Worm (Caenorhabditis elegans) whole organism, young adult: ENCODE results near the gene K11H3.5.
A peak's percentile ranks its signal among the peaks of the same experiment; 100 is the strongest.

Source experiments
- B0035.1 ChIP-seq: sonication (generic microtip); optimal IDR thresholded peaks from 2 replicates; lab custom pipeline; 2016; ENCODE audit warnings: missing genetic modification characterization, mild to moderate bottlenecking, missing compliant biosample characterization, missing genotype, missing genetic modification reagents
- B0336.3 ChIP-seq: fragments of 200-800 bp; sonication (Bioruptor generic); IDR thresholded peaks from 2 replicates; pipeline ENCODE4 v1.3.6; 2022; ENCODE audit warnings: missing genetic modification characterization, missing compliant biosample characterization
- F22D6.2 ChIP-seq: sonication (generic microtip); optimal IDR thresholded peaks from 2 replicates; lab custom pipeline; 2016; ENCODE audit warnings: mild to moderate bottlenecking, missing genetic modification characterization, missing compliant biosample characterization
- F23B12.7 ChIP-seq: sonication (generic microtip); optimal IDR thresholded peaks from 2 replicates; lab custom pipeline; 2017; ENCODE audit warnings: missing genetic modification characterization, mild to moderate bottlenecking, missing compliant biosample characterization, antibody characterized with exemption, moderate library complexity; ENCODE audit not compliant: insufficient read depth
- F37B4.10 ChIP-seq: fragments of 200-800 bp; sonication (Bioruptor generic); IDR thresholded peaks from 2 replicates; pipeline ENCODE4 v1.3.6; 2022; ENCODE audit warnings: missing genetic modification characterization, missing compliant biosample characterization
- F49E8.2 ChIP-seq: sonication (generic microtip); optimal IDR thresholded peaks from 3 replicates; lab custom pipeline; 2017; ENCODE audit warnings: missing genetic modification characterization, mild to moderate bottlenecking, missing compliant biosample characterization, antibody characterized with exemption, moderate library complexity; ENCODE audit not compliant: insufficient read depth
- F52B5.7 ChIP-seq: sonication (generic microtip); optimal IDR thresholded peaks from 2 replicates; lab custom pipeline; 2016; ENCODE audit warnings: mild to moderate bottlenecking, missing genetic modification characterization, missing compliant biosample characterization
- F55B11.4 ChIP-seq: sonication (generic microtip); optimal IDR thresholded peaks from 2 replicates; lab custom pipeline; 2016; ENCODE audit warnings: missing compliant biosample characterization, missing genetic modification characterization, borderline replicate concordance; ENCODE audit not compliant: insufficient read depth
- F57C9.4 ChIP-seq: sonication (generic microtip); optimal IDR thresholded peaks from 2 replicates; lab custom pipeline; 2017; ENCODE audit warnings: mild to moderate bottlenecking, missing genetic modification characterization, missing compliant biosample characterization
- K12H6.12 ChIP-seq: fragments of 200-800 bp; sonication (Bioruptor generic); optimal IDR thresholded peaks from 2 replicates; lab custom pipeline; 2018; ENCODE audit warnings: mild to moderate bottlenecking, missing genetic modification characterization, missing compliant biosample characterization
- T26A5.8 ChIP-seq: sonication (generic microtip); optimal IDR thresholded peaks from 2 replicates; lab custom pipeline; 2016; ENCODE audit warnings: missing genetic modification characterization, missing compliant biosample characterization
- Y53F4B.3 ChIP-seq: fragments of 200-800 bp; sonication (Bioruptor generic); IDR thresholded peaks from 2 replicates; pipeline ENCODE4 v1.3.6; 2022; ENCODE audit warnings: missing genetic modification reagents, missing genetic modification characterization, missing compliant biosample characterization
- Y79H2A.3 ChIP-seq: fragments of 200-800 bp; sonication (Bioruptor generic); conservative IDR thresholded peaks from 2 replicates; pipeline ENCODE4 v1.3.6; 2022; ENCODE audit warnings: missing genetic modification reagents, missing genetic modification characterization, missing compliant biosample characterization
- Y95B8A.8 ChIP-seq: fragments of 200-800 bp; sonication (Bioruptor generic); IDR thresholded peaks from 2 replicates; pipeline ENCODE4 v1.3.6; 2022; ENCODE audit warnings: missing genetic modification reagents, missing genetic modification characterization, missing compliant biosample characterization
- aptf-3 ChIP-seq: fragments of 200-800 bp; sonication (Bioruptor generic); IDR thresholded peaks from 2 replicates; pipeline ENCODE4 v1.3.6; 2022; ENCODE audit warnings: missing genetic modification characterization, missing compliant biosample characterization
- atf-7 ChIP-seq: sonication (generic microtip); optimal IDR thresholded peaks from 2 replicates; lab custom pipeline; 2017; ENCODE audit warnings: mild to moderate bottlenecking, missing genetic modification characterization, missing compliant biosample characterization
- athp-1 ChIP-seq: sonication (generic microtip); optimal IDR thresholded peaks from 2 replicates; lab custom pipeline; 2017; ENCODE audit warnings: mild to moderate bottlenecking, missing genetic modification characterization, missing compliant biosample characterization
- attf-3 ChIP-seq: fragments of 200-800 bp; sonication (Bioruptor generic); conservative IDR thresholded peaks from 2 replicates; pipeline ENCODE4 v1.3.6; 2022; ENCODE audit warnings: missing genetic modification reagents, missing genetic modification characterization, missing compliant biosample characterization
- attf-6 ChIP-seq: fragments of 200-800 bp; sonication (Bioruptor generic); IDR thresholded peaks from 2 replicates; pipeline ENCODE4 v1.3.6; 2022; ENCODE audit warnings: missing genetic modification reagents, missing genetic modification characterization, missing compliant biosample characterization
- bed-1 ChIP-seq: fragments of 200-800 bp; sonication (Bioruptor generic); IDR thresholded peaks from 2 replicates; pipeline ENCODE4 v1.3.6; 2022; ENCODE audit warnings: missing genetic modification reagents, missing genetic modification characterization, missing compliant biosample characterization
- ceh-100 ChIP-seq: fragments of 200-800 bp; sonication (Bioruptor generic); IDR thresholded peaks from 2 replicates; pipeline ENCODE4 v1.3.6; 2022; ENCODE audit warnings: missing genetic modification reagents, missing genetic modification characterization, missing compliant biosample characterization
- ceh-58 ChIP-seq: fragments of 200-800 bp; sonication (Bioruptor generic); IDR thresholded peaks from 2 replicates; pipeline ENCODE4 v1.3.6; 2022; ENCODE audit warnings: missing genetic modification characterization, missing compliant biosample characterization
- ceh-79 ChIP-seq: sonication (generic microtip); optimal IDR thresholded peaks from 2 replicates; lab custom pipeline; 2017; ENCODE audit warnings: mild to moderate bottlenecking, missing genetic modification characterization, missing compliant biosample characterization
- die-1 ChIP-seq: sonication (generic microtip); optimal IDR thresholded peaks from 2 replicates; lab custom pipeline; 2016; ENCODE audit warnings: missing genotype, mild to moderate bottlenecking, missing genetic modification characterization, missing compliant biosample characterization
- dpff-1 ChIP-seq: sonication (generic microtip); optimal IDR thresholded peaks from 2 replicates; lab custom pipeline; 2017; ENCODE audit warnings: mild to moderate bottlenecking, missing genetic modification characterization, missing compliant biosample characterization
- egrh-3 ChIP-seq: fragments of 200-800 bp; sonication (Bioruptor generic); IDR thresholded peaks from 2 replicates; pipeline ENCODE4 v1.3.6; 2022; ENCODE audit warnings: missing genetic modification reagents, missing genetic modification characterization, missing compliant biosample characterization
- ets-4 ChIP-seq: fragments of 200-800 bp; sonication (Bioruptor generic); optimal IDR thresholded peaks from 2 replicates; lab custom pipeline; 2018; ENCODE audit warnings: mild to moderate bottlenecking, missing genetic modification characterization, missing compliant biosample characterization
- gei-17 ChIP-seq: fragments of 200-800 bp; sonication (Bioruptor generic); optimal IDR thresholded peaks from 2 replicates; lab custom pipeline; 2018; ENCODE audit warnings: mild to moderate bottlenecking, missing genetic modification characterization, missing compliant biosample characterization
- hlh-26 ChIP-seq: fragments of 200-800 bp; sonication (Bioruptor generic); conservative IDR thresholded peaks from 2 replicates; pipeline ENCODE4 v1.3.6; 2022; ENCODE audit warnings: missing genetic modification reagents, missing genetic modification characterization, missing compliant biosample characterization
- hmg-1.2 ChIP-seq: fragments of 200-800 bp; sonication (Bioruptor generic); IDR thresholded peaks from 2 replicates; pipeline ENCODE4 v1.3.6; 2022; ENCODE audit warnings: missing genetic modification reagents, missing genetic modification characterization, missing compliant biosample characterization
- let-607 ChIP-seq, 2 experiments: fragments of 200-800 bp in 1 of 2; sonication (Bioruptor generic) in 1 of 2; sonication (generic microtip) in 1 of 2; optimal IDR thresholded peaks; 2 replicates each; lab custom pipeline; 2016 to 2018; ENCODE audit warnings: mild to moderate bottlenecking in 2 of 2, missing compliant biosample characterization in 2 of 2, missing genetic modification characterization in 2 of 2, moderate library complexity in 2 of 2, missing genotype in 1 of 2
- lin-26 ChIP-seq: fragments of 200-800 bp; sonication (Bioruptor generic); IDR thresholded peaks from 2 replicates; pipeline ENCODE4 v1.3.6; 2022; ENCODE audit warnings: missing genetic modification reagents, missing genetic modification characterization, missing compliant biosample characterization
- lsy-27 ChIP-seq: sonication (generic microtip); optimal IDR thresholded peaks from 2 replicates; lab custom pipeline; 2017; ENCODE audit warnings: missing genetic modification characterization, mild to moderate bottlenecking, missing compliant biosample characterization, antibody characterized with exemption, missing genotype, borderline replicate concordance; ENCODE audit not compliant: insufficient read depth
- mcd-1 ChIP-seq: fragments of 200-800 bp; sonication (Bioruptor generic); IDR thresholded peaks from 2 replicates; pipeline ENCODE4 v1.3.6; 2022; ENCODE audit warnings: missing genetic modification reagents, missing genetic modification characterization, missing compliant biosample characterization
- mes-4 ChIP-seq: sonication (generic microtip); optimal IDR thresholded peaks from 2 replicates; lab custom pipeline; 2016; ENCODE audit warnings: missing genotype, missing genetic modification characterization, missing compliant biosample characterization
- mxl-1 ChIP-seq: sonication (generic microtip); optimal IDR thresholded peaks from 2 replicates; lab custom pipeline; 2016; ENCODE audit warnings: missing genetic modification characterization, missing compliant biosample characterization
- nfya-2 ChIP-seq: fragments of 200-800 bp; sonication (Bioruptor generic); IDR thresholded peaks from 2 replicates; pipeline ENCODE4 v1.3.6; 2022; ENCODE audit warnings: missing genetic modification reagents, missing genetic modification characterization, missing compliant biosample characterization
- nhr-179 ChIP-seq: sonication (generic microtip); optimal IDR thresholded peaks from 2 replicates; lab custom pipeline; 2016; ENCODE audit warnings: mild to moderate bottlenecking, missing genetic modification characterization, missing compliant biosample characterization
- pbrm-1 ChIP-seq: fragments of 200-800 bp; sonication (Bioruptor generic); IDR thresholded peaks from 2 replicates; pipeline ENCODE4 v1.3.6; 2022; ENCODE audit warnings: missing genetic modification reagents, missing genetic modification characterization, missing compliant biosample characterization
- snpc-4 ChIP-seq, 5 experiments: fragments of 150-350 bp in 1 of 5; sonication (generic microtip) in 4 of 5; optimal IDR thresholded peaks; 2 replicates each; lab custom pipeline; 2014 to 2018; ENCODE audit warnings: missing genetic modification characterization in 5 of 5, missing biosample characterization in 3 of 5, antibody characterized with exemption in 2 of 5, mild to moderate bottlenecking in 2 of 5, missing compliant biosample characterization in 2 of 5, missing genotype in 2 of 5, moderate library complexity in 2 of 5, missing genetic modification reagents in 1 of 5
- tbx-9 ChIP-seq: sonication (generic microtip); optimal IDR thresholded peaks from 2 replicates; lab custom pipeline; 2016; ENCODE audit warnings: borderline replicate concordance, missing genetic modification characterization, inconsistent platforms, missing compliant biosample characterization
- ztf-18 ChIP-seq: sonication (generic microtip); optimal IDR thresholded peaks from 2 replicates; lab custom pipeline; 2016; ENCODE audit warnings: missing genotype, mild to moderate bottlenecking, missing genetic modification characterization, missing compliant biosample characterization
- ztf-26 ChIP-seq: sonication (generic microtip); optimal IDR thresholded peaks from 2 replicates; lab custom pipeline; 2017; ENCODE audit warnings: missing genetic modification characterization, missing compliant biosample characterization
- ztf-3 ChIP-seq: fragments of 200-800 bp; sonication (Bioruptor generic); optimal IDR thresholded peaks from 2 replicates; lab custom pipeline; 2018; ENCODE audit warnings: mild to moderate bottlenecking, missing genetic modification characterization, missing compliant biosample characterization
- ztf-6 ChIP-seq: fragments of 200-800 bp; sonication (Bioruptor generic); IDR thresholded peaks from 2 replicates; pipeline ENCODE4 v1.3.6; 2022; ENCODE audit warnings: missing genetic modification reagents, missing genetic modification characterization, missing compliant biosample characterization

Gene K11H3.5

DNA sequence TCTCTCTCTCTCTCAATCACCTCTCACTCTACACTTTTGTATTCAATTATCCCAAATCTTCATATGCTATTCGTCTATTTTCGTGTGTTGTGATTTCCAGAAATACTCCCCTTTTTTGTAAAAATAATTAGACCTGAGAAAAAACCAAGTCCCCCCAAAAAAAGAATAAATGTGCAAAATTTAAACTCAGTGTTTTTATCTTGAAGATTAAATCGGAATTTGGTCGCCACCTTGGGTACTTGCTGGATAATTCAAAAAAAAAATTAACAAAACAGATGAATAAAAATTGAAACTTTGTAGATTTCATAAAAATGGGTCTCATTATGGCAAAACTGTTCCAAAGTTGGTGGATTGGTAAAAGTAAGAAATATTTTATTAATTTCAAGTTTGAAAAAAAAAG, 20.6 kb upstream of the K11H3.5 start, which contains the start of gene arl-5:
Gene arl-5, plus strand, starts transcription at position 301 of the 400 bp plus-strand sequence.
- TF ChIP-seq ztf-18 (tag; lab: Kevin White, UChicago) (no peak), F37B4.10 (GFP tag; lab: Robert Waterston, UW) (no peak), egrh-3 (GFP tag; lab: Robert Waterston, UW) (no peak), tbx-9 (no peak), F22D6.2 (tag; lab: Kevin White, UChicago) (no peak)

DNA sequence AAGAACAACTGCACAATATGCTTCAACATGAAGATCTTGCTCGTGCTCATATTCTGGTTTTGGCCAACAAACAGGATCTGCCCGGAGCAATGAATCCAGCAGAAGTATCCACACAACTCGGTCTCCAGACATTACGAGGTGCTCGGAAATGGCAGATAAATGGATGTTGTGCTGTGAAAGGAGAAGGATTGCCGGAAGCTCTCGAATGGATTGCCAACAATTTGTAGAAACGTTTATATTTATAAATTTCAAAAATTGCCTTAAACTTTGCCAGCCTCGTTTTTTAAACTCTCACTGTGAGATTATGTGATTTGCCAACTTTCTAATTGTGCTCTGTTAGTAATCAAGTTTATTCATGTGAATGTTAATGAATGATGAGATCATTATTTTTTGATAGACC, 19.8 kb upstream of the K11H3.5 start:
- TF ChIP-seq F52B5.7: no peak
- no peak for TF ChIP-seq ceh-100

DNA sequence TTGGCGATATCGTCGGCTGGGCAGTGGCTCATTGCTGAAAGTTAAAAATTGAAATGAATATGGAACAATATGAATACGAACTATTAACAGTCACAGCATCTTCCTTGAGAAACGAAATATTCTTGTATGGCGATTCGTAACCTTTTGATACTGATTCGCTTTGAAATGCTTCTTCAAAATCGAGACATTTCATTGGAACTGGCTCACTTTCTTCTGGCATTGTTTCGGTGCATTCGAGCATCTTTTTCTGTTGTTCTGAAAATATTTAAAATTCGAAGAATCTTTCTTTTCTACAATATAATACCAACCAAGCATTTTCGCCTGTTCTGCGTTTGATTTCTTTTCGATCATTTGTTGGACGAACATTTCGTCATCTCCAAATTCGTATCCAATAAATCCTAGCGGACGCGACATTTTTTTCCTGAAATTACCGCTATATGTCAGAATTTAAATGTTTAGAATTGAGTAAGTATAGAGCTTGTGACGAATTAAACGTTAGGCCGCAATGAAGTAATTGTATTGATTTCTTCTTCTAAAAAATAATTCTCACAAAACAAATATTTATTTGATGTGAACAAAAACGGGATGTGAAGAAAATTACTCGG, 19.1 kb upstream of the K11H3.5 start, which contains the start of gene lin-52:
Gene lin-52, minus strand, starts transcription at position 421 of the 605 bp plus-strand sequence.
- TF ChIP-seq ztf-6 (GFP tag; lab: Robert Waterston, UW): no peak
- no peak for TF ChIP-seq Y79H2A.3 (GFP tag; lab: Robert Waterston, UW)
- no peak; the same call in 1 of the 2 replicates for TF ChIP-seq mcd-1 (GFP tag; lab: Robert Waterston, UW)
- peak; percentile 51 for TF ChIP-seq atf-7
- no peak for TF ChIP-seq K12H6.12 (tag; lab: Kevin White, UChicago)
- TF ChIP-seq Y95B8A.8: peak; percentile 52; the same call in 1 of the 2 replicates
- no peak for TF ChIP-seq lsy-27 (tag; lab: Kevin White, UChicago)
- no peak for TF ChIP-seq ceh-79 (tag; lab: Kevin White, UChicago)
- no peak for TF ChIP-seq F23B12.7 (tag; lab: Kevin White, UChicago)
- no peak for TF ChIP-seq aptf-3
- peak; percentile 32 for TF ChIP-seq nhr-179 (tag; lab: Kevin White, UChicago)
- peak; percentile 31 for TF ChIP-seq B0035.1 (tag; lab: Kevin White, UChicago)
- TF ChIP-seq attf-6: no peak; the same call in 1 of the 2 replicates
- no peak for TF ChIP-seq F57C9.4 (tag; lab: Kevin White, UChicago)
- no peak for TF ChIP-seq hmg-1.2 (GFP tag; lab: Robert Waterston, UW)
- no peak for TF ChIP-seq bed-1 (GFP tag; lab: Robert Waterston, UW)
- peak; percentile 17 for TF ChIP-seq gei-17 (GFP tag; lab: Kevin White, UChicago)
- no peak for TF ChIP-seq snpc-4 (GFP tag; optimal IDR thresholded peaks at IDR 0.05; lab: Kevin White, UChicago)
- no peak for TF ChIP-seq snpc-4 (tag; optimal IDR thresholded peaks at IDR 0.05; lab: Kevin White, UChicago)
- no peak for TF ChIP-seq ets-4 (GFP tag; lab: Kevin White, UChicago)
- peak; percentile 46 for TF ChIP-seq ztf-26 (tag; lab: Kevin White, UChicago)
- no peak for TF ChIP-seq T26A5.8 (tag; lab: Kevin White, UChicago)
- TF ChIP-seq die-1 (tag; lab: Kevin White, UChicago): no peak
- TF ChIP-seq nfya-2: no peak
- TF ChIP-seq F55B11.4 (tag; lab: Kevin White, UChicago): no peak
- TF ChIP-seq pbrm-1 (GFP tag; lab: Robert Waterston, UW): no peak
- no peak for TF ChIP-seq attf-3 (GFP tag; lab: Robert Waterston, UW)
- peak; percentile 56 for TF ChIP-seq athp-1 (tag; lab: Kevin White, UChicago)
- no peak for TF ChIP-seq ceh-58 (GFP tag; lab: Robert Waterston, UW)
- TF ChIP-seq lin-26 (GFP tag; lab: Robert Waterston, UW): no peak
- peak in 1 of 2 experiments; percentile 11 for TF ChIP-seq let-607 (tag; optimal IDR thresholded peaks at IDR 0.05; lab: Kevin White, UChicago)
- no peak for TF ChIP-seq ztf-3 (GFP tag; lab: Kevin White, UChicago)
- no peak for TF ChIP-seq Y53F4B.3 (GFP tag; lab: Robert Waterston, UW)
- TF ChIP-seq mxl-1 (tag; lab: Kevin White, UChicago): no peak
- TF ChIP-seq F49E8.2 (tag; lab: Kevin White, UChicago): no peak
- no peak for TF ChIP-seq hlh-26 (GFP tag; lab: Robert Waterston, UW)
- no peak for TF ChIP-seq dpff-1 (tag; lab: Kevin White, UChicago)
- TF ChIP-seq mes-4: no peak
- peak; percentile 56; the same call in 1 of the 2 replicates for TF ChIP-seq B0336.3 (GFP tag; lab: Robert Waterston, UW)
